Worm (Caenorhabditis elegans) whole organism, L3 larva: Measurements from ENCODE around the gene W03C9.6.

Experiments used
- R02D3.7 ChIP-seq: fragments of 150-350 bp; optimal IDR thresholded peaks from 2 replicates; lab custom pipeline; 2014; ENCODE audit warnings: missing biosample characterization, missing genetic modification characterization
- ama-1 ChIP-seq: fragments of 150-350 bp; optimal IDR thresholded peaks from 2 replicates; lab custom pipeline; 2018
- ceh-9 ChIP-seq: sonication (generic microtip); optimal IDR thresholded peaks from 2 replicates; lab custom pipeline; 2018; ENCODE audit warnings: missing biosample characterization, missing genetic modification characterization
- elt-1 ChIP-seq: fragments of 150-350 bp; optimal IDR thresholded peaks from 2 replicates; lab custom pipeline; 2014; ENCODE audit warnings: missing biosample characterization, missing genetic modification characterization
- fkh-10 ChIP-seq: sonication (generic microtip); optimal IDR thresholded peaks from 2 replicates; lab custom pipeline; 2017; ENCODE audit warnings: missing biosample characterization, missing genetic modification reagents, missing genetic modification characterization
- lsy-12 ChIP-seq: sonication (generic microtip); optimal IDR thresholded peaks from 2 replicates; lab custom pipeline; 2016; ENCODE audit warnings: mild to moderate bottlenecking, missing genetic modification characterization, missing compliant biosample characterization
- mdl-1 ChIP-seq: fragments of 150-350 bp; optimal IDR thresholded peaks from 2 replicates; lab custom pipeline; 2014; ENCODE audit warnings: missing biosample characterization, missing genetic modification characterization
- nhr-11 ChIP-seq: fragments of 150-350 bp; optimal IDR thresholded peaks from 2 replicates; lab custom pipeline; 2014; ENCODE audit warnings: missing biosample characterization, missing genetic modification characterization
- nhr-12 ChIP-seq: fragments of 150-350 bp; optimal IDR thresholded peaks from 2 replicates; lab custom pipeline; 2014; ENCODE audit warnings: missing biosample characterization, missing genetic modification characterization
- nhr-23 ChIP-seq: fragments of 150-350 bp; optimal IDR thresholded peaks from 2 replicates; lab custom pipeline; 2014; ENCODE audit warnings: missing biosample characterization, missing genetic modification reagents, missing genetic modification characterization
- nhr-237 ChIP-seq: fragments of 150-350 bp; optimal IDR thresholded peaks from 2 replicates; lab custom pipeline; 2014; ENCODE audit warnings: missing biosample characterization, missing genetic modification characterization
- nhr-77 ChIP-seq: fragments of 150-350 bp; optimal IDR thresholded peaks from 2 replicates; lab custom pipeline; 2014; ENCODE audit warnings: missing biosample characterization, missing genetic modification characterization
- pha-4 ChIP-seq: fragments of 150-350 bp; optimal IDR thresholded peaks from 2 replicates; lab custom pipeline; 2014; ENCODE audit warnings: missing biosample characterization, missing genetic modification reagents, missing genetic modification characterization
- ztf-11 ChIP-seq: fragments of 150-350 bp; optimal IDR thresholded peaks from 2 replicates; lab custom pipeline; 2014; ENCODE audit warnings: missing biosample characterization, missing genetic modification characterization

DNA sequence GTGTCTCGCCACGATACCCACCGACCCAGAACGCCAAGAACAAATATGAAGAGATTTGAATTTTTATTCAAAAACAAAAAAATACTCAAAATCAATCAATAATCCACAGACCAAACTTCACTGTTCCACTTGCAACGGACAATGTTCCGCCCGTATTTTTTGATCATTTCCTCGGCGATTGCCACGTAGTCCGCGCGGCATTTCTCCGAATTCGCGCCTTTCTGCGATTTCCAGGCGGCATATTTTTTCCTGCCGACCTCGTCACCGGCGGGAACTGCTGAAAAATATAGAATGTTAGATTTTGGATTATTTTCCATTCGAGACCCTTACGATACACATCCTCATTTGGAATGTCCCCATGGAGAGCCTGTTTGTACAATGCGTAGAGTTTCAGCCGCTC, 18.0 kb downstream of the W03C9.6 start:
- no peak for TF ChIP-seq elt-1 (tag; lab: Kevin White, UChicago)
- no peak for TF ChIP-seq mdl-1 (tag; lab: Kevin White, UChicago)
- TF ChIP-seq nhr-237 (tag; lab: Kevin White, UChicago) = no peak
- no peak for TF ChIP-seq ama-1 (lab: Kevin White, UChicago)
- TF ChIP-seq nhr-23 (tag; lab: Kevin White, UChicago) = no peak
- TF ChIP-seq nhr-11 = no peak
- no peak for TF ChIP-seq ztf-11 (tag; lab: Kevin White, UChicago)
- TF ChIP-seq pha-4 (tag; lab: Kevin White, UChicago) = no peak
- TF ChIP-seq nhr-77 (tag; lab: Kevin White, UChicago) = no peak
- no peak for TF ChIP-seq ceh-9 (tag; lab: Kevin White, UChicago)
- no peak for TF ChIP-seq nhr-12 (tag; lab: Kevin White, UChicago)
- TF ChIP-seq fkh-10 (GFP tag; lab: Kevin White, UChicago) = no peak
- no peak for TF ChIP-seq lsy-12 (tag; lab: Kevin White, UChicago)
- TF ChIP-seq R02D3.7 (tag; lab: Kevin White, UChicago) = no peak
